Worm (Caenorhabditis elegans) whole organism, L3 larva: ENCODE data around the gene his-5.
"Not testable (repeated sequence)": the region's sequence is repeated elsewhere in the genome, so short reads cannot be mapped to it uniquely, and the experiment has no call there.

Experiments used
- ceh-28 ChIP-seq: fragments of 150-350 bp; optimal IDR thresholded peaks from 2 replicates; lab custom pipeline; 2014; ENCODE audit warnings: missing biosample characterization, missing genetic modification reagents, missing genetic modification characterization
- elt-2 ChIP-seq: sonication (generic microtip); optimal IDR thresholded peaks from 2 replicates; lab custom pipeline; 2016; ENCODE audit warnings: missing genetic modification reagents, mild to moderate bottlenecking, missing genetic modification characterization, missing compliant biosample characterization
- fkh-10 ChIP-seq: sonication (generic microtip); optimal IDR thresholded peaks from 2 replicates; lab custom pipeline; 2017; ENCODE audit warnings: missing biosample characterization, missing genetic modification reagents, missing genetic modification characterization
- fkh-2 ChIP-seq: fragments of 150-350 bp; optimal IDR thresholded peaks from 2 replicates; lab custom pipeline; 2014; ENCODE audit warnings: missing biosample characterization, missing genetic modification reagents, missing genetic modification characterization
- lsy-12 ChIP-seq: sonication (generic microtip); optimal IDR thresholded peaks from 2 replicates; lab custom pipeline; 2016; ENCODE audit warnings: mild to moderate bottlenecking, missing genetic modification characterization, missing compliant biosample characterization
- mdl-1 ChIP-seq: fragments of 150-350 bp; optimal IDR thresholded peaks from 2 replicates; lab custom pipeline; 2014; ENCODE audit warnings: missing biosample characterization, missing genetic modification characterization
- nhr-43 ChIP-seq: sonication (generic microtip); optimal IDR thresholded peaks from 2 replicates; lab custom pipeline; 2016; ENCODE audit warnings: mild to moderate bottlenecking, missing genetic modification characterization, missing compliant biosample characterization; ENCODE audit not compliant: poor library complexity, severe bottlenecking
- sea-2 ChIP-seq: fragments of 150-350 bp; sonication (generic microtip); optimal IDR thresholded peaks from 4 replicates; lab custom pipeline; 2014; ENCODE audit warnings: missing biosample characterization, missing genetic modification reagents, missing genetic modification characterization

The his-5 gene

ce11 chrV:8574762-8575161 lies 39.7 kb downstream of the his-5 start, which contains the start of gene F25G6.1:
Gene F25G6.1 (plus strand): TSS chrV:8575062.
- TF ChIP-seq mdl-1 (tag; lab: Kevin White, UChicago); sea-2 (GFP tag; lab: Kevin White, UChicago); ceh-28 (tag; lab: Kevin White, UChicago): not testable (repeated sequence)

- TF ChIP-seq lsy-12 (tag; lab: Kevin White, UChicago), result no peak
- no peak for TF ChIP-seq nhr-43 (tag; lab: Kevin White, UChicago)
- no peak for TF ChIP-seq mdl-1 (tag; lab: Kevin White, UChicago)
- no peak for TF ChIP-seq elt-2 (tag; lab: Kevin White, UChicago)
- no peak for TF ChIP-seq fkh-10 (GFP tag; lab: Kevin White, UChicago)
- no peak for TF ChIP-seq sea-2 (GFP tag; lab: Kevin White, UChicago)
- TF ChIP-seq fkh-2, result no peak
These were observed 45.9 kb downstream of the his-5 start, which contains the start of gene C10B5.1 for ce11 chrV:8580961-8581360. Gene C10B5.1 (plus strand): TSS chrV:8581261.
